Fruit fly (Drosophila melanogaster) Kc167 (cell line): ENCODE measurements around the gene CG16903.

ENCODE experiments used
- Sin3A ChIP-seq: fragments of >200 bp; optimal IDR thresholded peaks from 2 replicates; lab custom pipeline; 2018; ENCODE audit warnings: missing external identifiers
- insv ChIP-seq: fragments of >200 bp; optimal IDR thresholded peaks from 3 replicates; lab custom pipeline; 2018; ENCODE audit warnings: missing external identifiers
- psq ChIP-seq: fragments of >200 bp; optimal IDR thresholded peaks from 2 replicates; lab custom pipeline; 2017; ENCODE audit warnings: missing external identifiers

DNA sequence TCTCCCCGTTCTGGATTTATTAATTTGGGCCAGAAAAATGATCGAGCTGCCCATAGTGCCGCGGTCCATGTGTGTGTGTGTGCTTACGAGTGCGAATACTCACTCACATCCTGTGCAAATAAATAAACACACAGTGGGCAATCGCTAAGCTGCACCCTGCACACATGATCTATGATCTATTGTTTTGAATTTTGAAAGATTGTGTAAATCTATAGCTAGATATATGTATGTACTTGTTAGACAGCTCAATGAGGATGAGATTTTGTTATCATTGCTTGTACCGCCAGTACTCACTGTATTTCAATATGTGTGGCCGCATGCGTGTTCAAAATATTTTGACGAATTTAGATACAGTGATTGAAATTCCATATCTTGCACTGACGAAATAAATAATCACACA, 2.9 kb upstream of the CG16903 start:
- TF ChIP-seq Sin3A (no peak), insv (lab: Kevin White, UChicago) (no peak), psq (lab: Kevin White, UChicago) (no peak)
